Fruit fly (Drosophila melanogaster): ENCODE data around the gene Pfdn6.

Pfdn6 gene

DNA sequence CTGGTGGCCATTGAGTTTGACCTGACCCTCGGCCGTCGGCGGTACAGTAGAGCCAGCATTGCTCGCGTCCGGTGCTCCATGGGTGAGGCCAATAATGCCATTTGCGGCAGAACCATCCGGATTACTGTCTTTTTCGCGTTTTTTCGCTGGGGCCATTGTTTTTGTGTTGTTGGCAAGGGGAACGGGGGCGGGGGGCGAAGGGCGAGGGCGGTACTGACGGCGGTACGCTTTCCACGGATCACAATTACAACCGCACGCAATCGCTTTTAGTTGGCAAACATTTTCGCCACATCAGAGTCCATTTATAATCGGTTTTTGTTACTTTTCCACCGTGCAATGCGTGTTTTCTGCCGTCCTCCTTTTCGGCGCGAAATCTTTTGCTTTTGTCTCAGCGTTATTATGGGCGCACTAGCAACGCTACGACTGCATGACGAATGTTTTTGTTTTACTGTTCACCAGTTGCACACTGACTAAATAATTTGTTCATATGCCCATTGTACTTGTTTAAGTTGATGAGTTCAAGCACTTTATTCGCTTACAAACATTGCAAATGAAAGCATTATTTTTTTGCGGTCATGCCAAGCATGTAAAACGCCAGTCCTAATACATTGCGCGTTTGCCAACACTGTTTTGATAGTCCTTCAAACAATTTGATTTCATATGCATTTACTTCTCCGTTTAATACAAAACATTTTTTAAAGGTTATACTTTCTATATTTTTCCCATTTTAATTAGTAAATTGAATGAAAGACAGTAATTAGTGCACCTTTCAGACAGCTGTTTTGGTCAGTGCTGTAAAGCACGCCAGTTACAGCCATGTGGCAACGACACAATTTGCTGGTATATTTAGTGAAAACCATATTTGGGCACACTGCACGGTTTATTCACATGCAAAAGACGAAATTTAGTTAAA lies at the start of gene Pfdn6:
Pfdn6 (plus strand) TSS at position 839 of the 913 bp plus-strand sequence.
- TF ChIP-seq CG32121 (GFP tag; IDR thresholded peaks at IDR 0.05) (peak; percentile 75), CG8301 (tag; optimal IDR thresholded peaks at IDR 0.05) (no peak), CG34367 (tag; optimal IDR thresholded peaks at IDR 0.05) (peak; percentile 20), rn (GFP tag; IDR thresholded peaks at IDR 0.05) (0 out of 2 replicates have a peak, but pooled peaks have one; percentile 38), CG13204 (GFP tag; optimal IDR thresholded peaks at IDR 0.05) (no peak), fd96Ca (GFP tag; IDR thresholded peaks at IDR 0.05) (peak; percentile 92), CG17806 (tag; optimal IDR thresholded peaks at IDR 0.05) (peak; percentile 21), gl (tag; optimal IDR thresholded peaks at IDR 0.05) (no peak), Snoo (tag; optimal IDR thresholded peaks at IDR 0.05) (peak; percentile 35), D1 (tag; optimal IDR thresholded peaks at IDR 0.05) (no peak), CG9948 (tag; optimal IDR thresholded peaks at IDR 0.05) (peak; percentile 18), Ets98B (GFP tag; IDR thresholded peaks at IDR 0.05) (peak; percentile 72), CG10348 (GFP tag; IDR thresholded peaks at IDR 0.05) (no peak), Pif1A (GFP tag; optimal IDR thresholded peaks at IDR 0.05) (no peak), Pif1B (GFP tag; optimal IDR thresholded peaks at IDR 0.05) (no peak), CG14655 (GFP tag; optimal IDR thresholded peaks at IDR 0.05) (no peak), CG15710 (tag; optimal IDR thresholded peaks at IDR 0.05) (peak; percentile 57), CG8159 (tag; optimal IDR thresholded peaks at IDR 0.05) (no peak), EcR (GFP tag; optimal IDR thresholded peaks at IDR 0.05) (no peak), CG12605 (GFP tag; IDR thresholded peaks at IDR 0.05) (no peak), CG4496 (GFP tag; IDR thresholded peaks at IDR 0.05) (peak; percentile 61; the same call in 2 of the 3 replicates)

DNA sequence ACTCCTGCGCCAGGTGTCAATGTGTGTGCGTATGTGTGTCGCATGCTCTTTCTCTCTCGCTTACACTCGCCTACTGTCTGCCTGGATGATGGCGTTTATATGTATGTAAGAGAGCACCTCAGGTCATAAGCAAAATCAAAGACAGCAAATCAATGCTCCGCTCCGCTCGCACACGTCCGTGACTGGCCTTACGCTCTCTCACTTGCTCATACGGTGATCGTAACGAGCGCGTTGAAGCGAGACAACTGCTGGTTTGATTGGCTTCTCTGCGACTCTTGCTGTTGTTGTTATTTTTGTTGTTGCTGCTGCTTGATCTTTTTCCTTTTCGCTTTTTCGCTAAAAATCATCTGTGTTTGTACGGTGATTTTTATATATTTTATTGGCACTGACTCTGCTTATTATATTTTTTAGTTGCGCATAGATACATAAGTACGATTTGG lies 27.9 kb upstream of the Pfdn6 start:
- no peak for TF ChIP-seq CG34367 (tag; optimal IDR thresholded peaks at IDR 0.05)
- peak; percentile 25; the same call in 1 of the 2 replicates for TF ChIP-seq CG12605 (GFP tag; IDR thresholded peaks at IDR 0.05)
- TF ChIP-seq CG9948 (tag; optimal IDR thresholded peaks at IDR 0.05) = no peak
- no peak for TF ChIP-seq CG14655 (GFP tag; optimal IDR thresholded peaks at IDR 0.05)
- peak; percentile 90 for TF ChIP-seq EcR (GFP tag; optimal IDR thresholded peaks at IDR 0.05)
- TF ChIP-seq CG13204 (GFP tag; optimal IDR thresholded peaks at IDR 0.05) = peak; percentile 60
- no peak for TF ChIP-seq Pif1A (GFP tag; optimal IDR thresholded peaks at IDR 0.05)
- no peak for TF ChIP-seq D1 (tag; optimal IDR thresholded peaks at IDR 0.05)
- no peak for TF ChIP-seq CG10348 (GFP tag; IDR thresholded peaks at IDR 0.05)
- TF ChIP-seq Snoo (tag; optimal IDR thresholded peaks at IDR 0.05) = no peak
- TF ChIP-seq fd96Ca (GFP tag; IDR thresholded peaks at IDR 0.05) = peak; percentile 66; the same call in 1 of the 3 replicates
- peak; percentile 47 for TF ChIP-seq gl (tag; optimal IDR thresholded peaks at IDR 0.05)
- TF ChIP-seq rn (GFP tag; IDR thresholded peaks at IDR 0.05) = no peak
- peak; percentile 6 for TF ChIP-seq CG15710 (tag; optimal IDR thresholded peaks at IDR 0.05)
- no peak for TF ChIP-seq CG8159 (tag; optimal IDR thresholded peaks at IDR 0.05)
- TF ChIP-seq CG4496 (GFP tag; IDR thresholded peaks at IDR 0.05) = peak; percentile 48; the same call in 1 of the 3 replicates
- TF ChIP-seq Ets98B (GFP tag; IDR thresholded peaks at IDR 0.05) = peak; percentile 45; the same call in 1 of the 2 replicates
- no peak for TF ChIP-seq Pif1B (GFP tag; optimal IDR thresholded peaks at IDR 0.05)
- no peak for TF ChIP-seq CG17806 (tag; optimal IDR thresholded peaks at IDR 0.05)
- peak; percentile 45; the same call in 1 of the 2 replicates for TF ChIP-seq CG32121 (GFP tag; IDR thresholded peaks at IDR 0.05)
- TF ChIP-seq CG8301 (tag; optimal IDR thresholded peaks at IDR 0.05) = no peak

DNA sequence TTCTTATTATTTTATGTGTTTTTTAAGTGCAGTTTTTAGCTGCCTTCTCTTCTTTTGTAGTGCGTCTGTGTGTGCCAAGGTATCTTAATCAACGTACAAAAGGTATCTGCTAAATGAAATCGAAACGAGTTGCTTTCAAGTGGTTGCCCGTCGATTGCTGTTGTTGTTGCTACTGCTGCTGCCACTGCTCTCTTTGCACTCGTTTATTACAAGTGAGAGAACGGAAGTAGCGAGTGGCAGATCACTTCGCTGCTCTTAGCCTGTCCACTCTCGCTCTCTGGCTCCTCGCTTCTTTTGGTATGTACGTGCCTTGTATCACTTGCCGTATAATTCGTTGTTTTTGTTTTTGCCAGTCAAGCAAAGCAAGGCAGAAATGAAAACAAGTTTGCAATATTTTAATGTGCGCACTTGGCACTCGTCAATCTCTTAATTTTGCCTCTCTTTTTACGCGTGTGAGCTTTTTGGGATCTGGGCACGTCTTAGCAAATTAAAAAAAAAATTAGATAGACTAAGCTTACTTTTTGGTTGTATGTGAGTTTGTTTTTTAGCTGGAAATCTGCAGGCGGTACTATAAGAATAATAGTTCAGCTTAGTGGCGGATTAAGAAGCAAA lies 27.1 kb upstream of the Pfdn6 start:
- TF ChIP-seq CG8159 (tag; optimal IDR thresholded peaks at IDR 0.05) = no peak
- peak; percentile 7; the same call in 1 of the 2 replicates for TF ChIP-seq CG12605 (GFP tag; IDR thresholded peaks at IDR 0.05)
- TF ChIP-seq CG4496 (GFP tag; IDR thresholded peaks at IDR 0.05) = 0 out of 3 replicates have a peak, but pooled peaks have one; percentile 11

DNA sequence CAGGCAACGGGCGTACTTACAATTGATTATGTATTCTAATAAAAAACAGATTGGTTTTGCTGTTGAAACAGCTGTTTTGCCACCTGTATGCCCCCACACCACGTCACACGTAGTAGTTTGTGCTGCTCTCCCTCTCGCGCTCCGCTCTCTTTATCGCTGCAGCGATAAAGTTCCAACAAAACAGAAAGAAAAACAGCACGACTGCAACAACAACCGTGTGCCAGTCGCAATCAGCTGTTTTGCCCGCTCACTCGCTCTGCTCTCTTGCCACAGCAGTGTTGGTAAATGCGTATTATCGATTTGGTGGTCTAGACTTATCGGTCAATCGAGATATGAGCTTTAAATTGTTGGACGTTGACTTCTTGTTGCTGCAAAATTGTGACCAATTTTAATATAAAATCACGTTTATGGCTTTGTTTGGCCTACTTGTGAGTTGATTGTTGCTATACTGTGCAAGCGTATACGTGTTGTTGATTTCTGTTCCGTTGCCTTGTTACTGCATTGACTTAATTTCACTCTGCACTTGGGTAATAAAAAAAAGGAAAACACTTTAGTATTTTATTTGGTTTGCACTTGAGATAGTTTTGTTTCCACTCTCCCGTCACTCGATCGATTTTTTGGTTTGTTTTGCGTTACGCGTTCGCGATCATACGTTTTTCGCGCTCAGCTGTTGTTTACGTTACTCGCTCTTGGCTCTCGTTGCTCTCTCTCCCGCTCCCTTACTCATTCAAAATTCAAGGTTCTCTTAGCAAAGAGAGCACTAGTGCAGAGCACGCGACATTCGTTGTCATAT lies 26.4 kb upstream of the Pfdn6 start:
- TF ChIP-seq fd96Ca (GFP tag; IDR thresholded peaks at IDR 0.05) (peak; percentile 55; the same call in 2 of the 3 replicates), CG12605 (GFP tag; IDR thresholded peaks at IDR 0.05) (peak; percentile 75), CG17806 (tag; optimal IDR thresholded peaks at IDR 0.05) (peak; percentile 3), D1 (tag; optimal IDR thresholded peaks at IDR 0.05) (no peak), CG9948 (tag; optimal IDR thresholded peaks at IDR 0.05) (peak; percentile 16), Ets98B (GFP tag; IDR thresholded peaks at IDR 0.05) (peak; percentile 62), EcR (GFP tag; optimal IDR thresholded peaks at IDR 0.05) (peak; percentile 74), CG13204 (GFP tag; optimal IDR thresholded peaks at IDR 0.05) (peak; percentile 45), CG15710 (tag; optimal IDR thresholded peaks at IDR 0.05) (peak; percentile 40), CG32121 (GFP tag; IDR thresholded peaks at IDR 0.05) (peak; percentile 58), rn (GFP tag; IDR thresholded peaks at IDR 0.05) (no peak), gl (tag; optimal IDR thresholded peaks at IDR 0.05) (peak; percentile 49), CG14655 (GFP tag; optimal IDR thresholded peaks at IDR 0.05) (peak; percentile 66), Pif1A (GFP tag; optimal IDR thresholded peaks at IDR 0.05) (peak; percentile 12), CG4496 (GFP tag; IDR thresholded peaks at IDR 0.05) (peak; percentile 63), Pif1B (GFP tag; optimal IDR thresholded peaks at IDR 0.05) (peak; percentile 6), CG10348 (GFP tag; IDR thresholded peaks at IDR 0.05) (no peak), Snoo (tag; optimal IDR thresholded peaks at IDR 0.05) (no peak), CG34367 (tag; optimal IDR thresholded peaks at IDR 0.05) (peak; percentile 40), CG8159 (tag; optimal IDR thresholded peaks at IDR 0.05) (peak; percentile 44), CG8301 (tag; optimal IDR thresholded peaks at IDR 0.05) (peak; percentile 52)
